Fruit fly (Drosophila melanogaster) whole organism, embryonic: Measurements from ENCODE around the gene Sbf.

Experiments
- Aef1 ChIP-seq: fragments of 200-800 bp; sonication (Bioruptor generic); IDR thresholded peaks from 3 replicates; pipeline ENCODE4 v1.3.6; 2022; ENCODE audit warnings: missing biosample characterization, missing genetic modification characterization
- CG10565 ChIP-seq: fragments of 200-800 bp; sonication (Bioruptor generic); optimal IDR thresholded peaks from 3 replicates; lab custom pipeline; 2016; ENCODE audit warnings: missing biosample characterization, mild to moderate bottlenecking, missing genetic modification characterization
- CG11085 ChIP-seq: fragments of 200-800 bp; sonication (Bioruptor generic); IDR thresholded peaks from 2 replicates; pipeline ENCODE4 v1.3.6; 2022; ENCODE audit warnings: missing biosample characterization, missing genetic modification characterization
- CG11723 ChIP-seq: fragments of 200-800 bp; sonication (Bioruptor generic); optimal IDR thresholded peaks from 2 replicates; lab custom pipeline; 2017; ENCODE audit warnings: missing biosample characterization, mild to moderate bottlenecking, missing genetic modification characterization
- CG12659 ChIP-seq: fragments of 200-800 bp; sonication (Bioruptor generic); optimal IDR thresholded peaks from 3 replicates; lab custom pipeline; 2017; ENCODE audit warnings: mild to moderate bottlenecking, missing biosample characterization, missing genetic modification reagents, missing genetic modification characterization
- CG13624 ChIP-seq: fragments of 200-800 bp; sonication (Bioruptor generic); optimal IDR thresholded peaks from 2 replicates; lab custom pipeline; 2016; ENCODE audit warnings: missing biosample characterization, missing genetic modification characterization
- CG13894 ChIP-seq: fragments of 200-800 bp; sonication (Bioruptor generic); optimal IDR thresholded peaks from 3 replicates; lab custom pipeline; 2018; ENCODE audit warnings: missing biosample characterization, mild to moderate bottlenecking, missing genetic modification characterization, moderate library complexity
- CG15073 ChIP-seq: fragments of 200-800 bp; sonication (Bioruptor generic); optimal IDR thresholded peaks from 2 replicates; lab custom pipeline; 2016; ENCODE audit warnings: missing biosample characterization, missing genetic modification characterization
- CG1647 ChIP-seq: fragments of 200-800 bp; sonication (Bioruptor generic); optimal IDR thresholded peaks from 3 replicates; lab custom pipeline; 2016; ENCODE audit warnings: missing biosample characterization, missing genetic modification characterization
- CG17359 ChIP-seq: fragments of 200-800 bp; sonication (Bioruptor generic); optimal IDR thresholded peaks from 3 replicates; lab custom pipeline; 2018; ENCODE audit warnings: missing biosample characterization, mild to moderate bottlenecking, missing genetic modification characterization, moderate library complexity
- CG1792 ChIP-seq: fragments of 200-800 bp; sonication (Bioruptor generic); optimal IDR thresholded peaks from 2 replicates; lab custom pipeline; 2016; ENCODE audit warnings: missing biosample characterization, missing genetic modification characterization
- CG30403 ChIP-seq: fragments of 200-800 bp; sonication (Bioruptor generic); optimal IDR thresholded peaks from 3 replicates; lab custom pipeline; 2016; ENCODE audit warnings: missing biosample characterization, missing genetic modification characterization
- CG34224 ChIP-seq: fragments of 200-800 bp; sonication (Bioruptor generic); IDR thresholded peaks from 3 replicates; pipeline ENCODE4 v1.3.6; 2022; ENCODE audit warnings: missing biosample characterization, missing genetic modification characterization; ENCODE audit not compliant: partially characterized antibody
- CG43689 ChIP-seq: fragments of 200-800 bp; sonication (Bioruptor generic); IDR thresholded peaks from 2 replicates; pipeline ENCODE4 v1.3.6; 2022; ENCODE audit warnings: missing biosample characterization, missing genetic modification characterization
- CG4404 ChIP-seq: fragments of 200-800 bp; sonication (Bioruptor generic); IDR thresholded peaks from 2 replicates; pipeline ENCODE4 v1.3.6; 2022; ENCODE audit warnings: missing biosample characterization, missing genetic modification characterization
- CG5180 ChIP-seq: fragments of 200-800 bp; sonication (Bioruptor generic); optimal IDR thresholded peaks from 3 replicates; lab custom pipeline; 2017; ENCODE audit warnings: missing biosample characterization, missing genetic modification characterization, mild to moderate bottlenecking, moderate library complexity, missing genetic modification reagents
- CG6175 ChIP-seq: fragments of 200-800 bp; sonication (Bioruptor generic); IDR thresholded peaks from 3 replicates; pipeline ENCODE4 v1.3.6; 2022; ENCODE audit warnings: missing biosample characterization, missing genetic modification characterization
- CG6683 ChIP-seq: fragments of 200-800 bp; sonication (Bioruptor generic); optimal IDR thresholded peaks from 2 replicates; lab custom pipeline; 2017; ENCODE audit warnings: missing biosample characterization, mild to moderate bottlenecking, missing genetic modification characterization, missing genetic modification reagents
- CG9727 ChIP-seq: fragments of 200-800 bp; sonication (Bioruptor generic); optimal IDR thresholded peaks from 3 replicates; lab custom pipeline; 2017; ENCODE audit warnings: missing biosample characterization, mild to moderate bottlenecking, missing genetic modification characterization
- Dbx ChIP-seq: fragments of 200-800 bp; sonication (Bioruptor generic); IDR thresholded peaks from 3 replicates; pipeline ENCODE4 v1.3.6; 2022; ENCODE audit warnings: missing biosample characterization, missing genetic modification characterization
- Deaf1 ChIP-seq: fragments of 200-800 bp; optimal IDR thresholded peaks from 3 replicates; lab custom pipeline; 2019; ENCODE audit warnings: missing biosample characterization, mild to moderate bottlenecking, missing genetic modification characterization, moderate library complexity
- E2f1 ChIP-seq: fragments of 200-800 bp; sonication (Bioruptor generic); IDR thresholded peaks from 2 replicates; pipeline ENCODE4 v1.3.6; 2022; ENCODE audit warnings: missing biosample characterization, missing genetic modification characterization
- Fer1 ChIP-seq: fragments of 200-800 bp; sonication (Bioruptor generic); optimal IDR thresholded peaks from 2 replicates; lab custom pipeline; 2017; ENCODE audit warnings: missing biosample characterization, mild to moderate bottlenecking, missing genetic modification characterization
- Hmx ChIP-seq: fragments of 200-800 bp; sonication (Bioruptor generic); optimal IDR thresholded peaks from 2 replicates; lab custom pipeline; 2016; ENCODE audit warnings: missing biosample characterization, missing genetic modification characterization
- Med ChIP-seq: fragments of 200-800 bp; sonication (Bioruptor generic); peaks from one replicate; lab custom pipeline; 2016; ENCODE audit warnings: missing biosample characterization, missing genetic modification characterization, mild to moderate bottlenecking, inconsistent platforms, moderate library complexity
- NFAT ChIP-seq: fragments of 200-800 bp; sonication (Bioruptor generic); IDR thresholded peaks from 2 replicates; pipeline ENCODE4 v1.3.6; 2022; ENCODE audit warnings: missing biosample characterization, missing genetic modification characterization
- NfI ChIP-seq: fragments of 200-800 bp; sonication (Bioruptor generic); optimal IDR thresholded peaks from 3 replicates; lab custom pipeline; 2018; ENCODE audit warnings: missing biosample characterization, mild to moderate bottlenecking, missing genetic modification characterization, moderate library complexity
- Scr ChIP-seq: fragments of 200-800 bp; sonication (Bioruptor generic); IDR thresholded peaks from 2 replicates; pipeline ENCODE4 v1.3.6; 2022; ENCODE audit warnings: missing biosample characterization, missing genetic modification characterization; ENCODE audit not compliant: partially characterized antibody
- Usf ChIP-seq: fragments of 200-800 bp; sonication (Bioruptor generic); optimal IDR thresholded peaks from 2 replicates; lab custom pipeline; 2017; ENCODE audit warnings: missing genotype, missing biosample characterization, missing genetic modification characterization
- abd-A ChIP-seq: fragments of 200-800 bp; sonication (Bioruptor generic); optimal IDR thresholded peaks from 3 replicates; lab custom pipeline; 2019; ENCODE audit warnings: missing biosample characterization, mild to moderate bottlenecking, missing genetic modification characterization, moderate library complexity
- al ChIP-seq: fragments of 200-800 bp; sonication (Bioruptor generic); IDR thresholded peaks from 2 replicates; pipeline ENCODE4 v1.3.6; 2022; ENCODE audit warnings: missing biosample characterization, missing genetic modification characterization
- amos ChIP-seq: fragments of 200-800 bp; sonication (Bioruptor generic); IDR thresholded peaks from 2 replicates; pipeline ENCODE4 v1.3.6; 2022; ENCODE audit warnings: missing biosample characterization, missing genetic modification characterization; ENCODE audit not compliant: partially characterized antibody
- br ChIP-seq: fragments of >200 bp; optimal IDR thresholded peaks from 2 replicates; lab custom pipeline; 2017
- chn ChIP-seq: fragments of 200-800 bp; sonication (Bioruptor generic); optimal IDR thresholded peaks from 2 replicates; lab custom pipeline; 2016; ENCODE audit warnings: missing biosample characterization, missing genetic modification characterization
- crol ChIP-seq: fragments of 200-800 bp; sonication (Bioruptor generic); IDR thresholded peaks from 2 replicates; pipeline ENCODE4 v1.3.6; 2022; ENCODE audit warnings: missing biosample characterization, missing genetic modification characterization
- crp ChIP-seq, 2 experiments: fragments of 200-800 bp; sonication (Bioruptor generic); optimal IDR thresholded peaks; 2 replicates in 1 of 2; 3 replicates in 1 of 2; lab custom pipeline; 2017; ENCODE audit warnings: missing biosample characterization in 2 of 2, missing genetic modification characterization in 2 of 2, mild to moderate bottlenecking in 1 of 2, moderate library complexity in 1 of 2
- fd102C ChIP-seq: fragments of 200-800 bp; sonication (Bioruptor generic); optimal IDR thresholded peaks from 2 replicates; lab custom pipeline; 2018; ENCODE audit warnings: missing biosample characterization, mild to moderate bottlenecking, missing genetic modification characterization, moderate library complexity
- ftz-f1 ChIP-seq: fragments of 200-800 bp; sonication (Bioruptor generic); optimal IDR thresholded peaks from 2 replicates; lab custom pipeline; 2016; ENCODE audit warnings: missing biosample characterization, missing genetic modification characterization
- gcm ChIP-seq: fragments of 200-800 bp; sonication (Bioruptor generic); optimal IDR thresholded peaks from 2 replicates; lab custom pipeline; 2019; ENCODE audit warnings: missing biosample characterization, mild to moderate bottlenecking, missing genetic modification characterization, moderate library complexity
- gsb ChIP-seq: fragments of 200-800 bp; sonication (Bioruptor generic); IDR thresholded peaks from 2 replicates; pipeline ENCODE4 v1.3.6; 2022; ENCODE audit warnings: missing biosample characterization, missing genetic modification characterization
- gsb-n ChIP-seq: fragments of 200-800 bp; sonication (Bioruptor generic); optimal IDR thresholded peaks from 3 replicates; lab custom pipeline; 2018; ENCODE audit warnings: missing biosample characterization, mild to moderate bottlenecking, missing genetic modification characterization
- inv ChIP-seq: fragments of 200-800 bp; sonication (Bioruptor generic); IDR thresholded peaks from 2 replicates; pipeline ENCODE4 v1.3.6; 2022; ENCODE audit warnings: missing biosample characterization, missing genetic modification characterization; ENCODE audit not compliant: partially characterized antibody
- jigr1 ChIP-seq: fragments of 200-800 bp; sonication (Bioruptor generic); IDR thresholded peaks from 3 replicates; pipeline ENCODE4 v1.3.6; 2022; ENCODE audit warnings: missing biosample characterization, missing genetic modification characterization
- knrl ChIP-seq: fragments of 200-800 bp; sonication (Bioruptor generic); IDR thresholded peaks from 3 replicates; pipeline ENCODE4 v1.3.6; 2022; ENCODE audit warnings: missing biosample characterization, missing genetic modification characterization; ENCODE audit not compliant: partially characterized antibody
- maf-S ChIP-seq: fragments of 200-800 bp; sonication (Bioruptor generic); optimal IDR thresholded peaks from 2 replicates; lab custom pipeline; 2016; ENCODE audit warnings: missing biosample characterization, missing genetic modification characterization
- mam ChIP-seq: fragments of 200-800 bp; sonication (Bioruptor generic); optimal IDR thresholded peaks from 3 replicates; lab custom pipeline; 2016; ENCODE audit warnings: missing biosample characterization, missing genetic modification characterization
- psq ChIP-seq: fragments of 200-800 bp; sonication (Bioruptor generic); optimal IDR thresholded peaks from 2 replicates; lab custom pipeline; 2017; ENCODE audit warnings: missing biosample characterization, missing genetic modification characterization
- sens ChIP-seq: fragments of 200-800 bp; sonication (Bioruptor generic); peaks from one replicate; lab custom pipeline; 2016; ENCODE audit warnings: missing biosample characterization, missing genetic modification characterization
- tio ChIP-seq: fragments of 200-800 bp; sonication (Bioruptor generic); optimal IDR thresholded peaks from 2 replicates; lab custom pipeline; 2017; ENCODE audit warnings: missing biosample characterization, missing genetic modification characterization, inconsistent platforms
- tna ChIP-seq: fragments of 200-800 bp; sonication (Bioruptor generic); IDR thresholded peaks from 2 replicates; pipeline ENCODE4 v1.3.6; 2022; ENCODE audit warnings: missing biosample characterization, missing genetic modification characterization; ENCODE audit not compliant: partially characterized antibody
- vnd ChIP-seq: fragments of 200-800 bp; sonication (Bioruptor generic); IDR thresholded peaks from 3 replicates; pipeline ENCODE4 v1.3.6; 2022; ENCODE audit warnings: missing biosample characterization, missing genetic modification characterization; ENCODE audit not compliant: partially characterized antibody
- wor ChIP-seq: fragments of 200-800 bp; sonication (Bioruptor generic); IDR thresholded peaks from 2 replicates; pipeline ENCODE4 v1.3.6; 2022; ENCODE audit warnings: missing biosample characterization, missing genetic modification characterization

Sbf gene

DNA sequence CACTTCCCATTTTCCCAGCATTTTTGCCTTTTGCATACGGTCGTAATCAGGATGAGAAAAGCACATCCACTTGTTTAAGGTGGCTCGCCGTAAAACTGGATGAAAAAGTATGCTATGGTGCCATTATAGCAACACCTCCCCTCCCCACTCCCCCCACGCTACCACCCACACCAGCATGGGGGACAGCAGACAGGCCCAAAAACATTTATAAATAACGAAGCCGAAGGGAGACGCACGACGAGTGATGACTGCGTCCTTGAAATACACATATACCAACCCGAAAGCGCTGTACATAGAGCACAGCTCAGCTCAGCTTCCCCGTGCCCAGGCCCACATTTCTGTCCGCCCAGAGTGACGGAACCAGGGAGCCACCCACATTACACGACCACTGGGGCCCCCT lies 26.0 kb downstream of the Sbf start:
- no peak for TF ChIP-seq CG15073 (GFP tag; lab: Kevin White, UChicago)
- TF ChIP-seq CG34224 (GFP tag; lab: Robert Waterston, UW): no peak
- no peak for TF ChIP-seq inv
- TF ChIP-seq crol (GFP tag; lab: Robert Waterston, UW): peak; percentile 76
- TF ChIP-seq knrl (GFP tag; lab: Robert Waterston, UW): no peak
- TF ChIP-seq CG1792 (GFP tag; lab: Kevin White, UChicago): no peak
- peak; percentile 23; the same call in 1 of the 2 replicates for TF ChIP-seq amos
- peak; percentile 76 for TF ChIP-seq abd-A
- TF ChIP-seq ftz-f1 (GFP tag; lab: Kevin White, UChicago): peak; percentile 14
- no peak for TF ChIP-seq wor (GFP tag; lab: Robert Waterston, UW)
- TF ChIP-seq Scr (GFP tag; lab: Robert Waterston, UW): no peak
- TF ChIP-seq gsb (GFP tag; lab: Robert Waterston, UW): no peak
- TF ChIP-seq br (lab: Kevin White, UChicago): no peak
- peak; percentile 68 for TF ChIP-seq CG13894 (tag; lab: Kevin White, UChicago)
- TF ChIP-seq CG12659 (GFP tag; lab: Kevin White, UChicago): no peak
- TF ChIP-seq Fer1 (GFP tag; lab: Kevin White, UChicago): no peak
- TF ChIP-seq CG6683: no peak
- no peak for TF ChIP-seq Hmx (GFP tag; lab: Kevin White, UChicago)
- no peak for TF ChIP-seq gsb-n (tag; lab: Kevin White, UChicago)
- TF ChIP-seq CG43689 (GFP tag; lab: Robert Waterston, UW): no peak
- no peak for TF ChIP-seq CG30403 (GFP tag; lab: Kevin White, UChicago)
- no peak for TF ChIP-seq CG1647 (GFP tag; lab: Kevin White, UChicago)
- TF ChIP-seq al (GFP tag; lab: Robert Waterston, UW): no peak
- no peak for TF ChIP-seq CG11723
- TF ChIP-seq Aef1 (GFP tag; lab: Robert Waterston, UW): no peak
- no peak for TF ChIP-seq Dbx (GFP tag; lab: Robert Waterston, UW)
- TF ChIP-seq Usf (GFP tag; lab: Kevin White, UChicago): no peak
- TF ChIP-seq psq (GFP tag; lab: Kevin White, UChicago): no peak
- TF ChIP-seq sens: peak; percentile 43
- TF ChIP-seq NfI (GFP tag; lab: Kevin White, UChicago): no peak
- TF ChIP-seq CG17359 (tag; lab: Kevin White, UChicago): no peak
- TF ChIP-seq Deaf1 (tag; lab: Kevin White, UChicago): peak; percentile 69
- no peak for TF ChIP-seq tio (GFP tag; lab: Kevin White, UChicago)
- TF ChIP-seq CG6175 (GFP tag; lab: Robert Waterston, UW): no peak
- TF ChIP-seq Med (GFP tag; lab: Kevin White, UChicago): peak; percentile 63
- TF ChIP-seq vnd (GFP tag; lab: Robert Waterston, UW): no peak
- TF ChIP-seq fd102C (GFP tag; lab: Kevin White, UChicago): no peak
- TF ChIP-seq maf-S: no peak
- no peak for TF ChIP-seq tna
- TF ChIP-seq CG11085 (GFP tag; lab: Robert Waterston, UW): no peak

DNA sequence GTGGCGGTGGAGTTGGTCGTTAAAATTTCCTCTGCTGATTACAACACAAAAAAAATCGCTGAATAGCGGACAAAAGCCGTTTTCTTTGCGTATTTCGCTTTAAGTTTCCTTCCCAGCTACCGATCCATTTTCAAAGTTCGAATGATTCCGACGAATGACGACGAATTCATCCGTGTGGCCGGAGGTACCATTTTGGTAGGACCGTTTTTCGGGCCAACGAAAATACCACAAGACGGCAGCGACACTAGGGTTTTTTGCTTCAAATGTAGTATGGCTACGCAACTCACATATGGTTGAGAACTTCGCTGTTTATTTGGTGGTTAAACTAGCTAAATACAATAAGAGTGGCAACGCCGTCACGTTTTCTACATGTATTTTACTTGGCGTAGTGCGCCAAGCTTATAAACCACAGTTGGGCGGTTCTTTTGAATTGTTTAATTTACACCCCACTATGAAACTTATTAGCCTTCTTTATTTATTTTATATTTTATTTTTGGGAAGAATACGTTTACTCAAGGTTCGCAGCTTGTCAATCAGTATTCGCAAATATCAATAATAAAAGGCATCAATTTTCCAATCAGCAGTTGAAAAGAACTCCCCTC lies 32.4 kb downstream of the Sbf start, which contains the start of gene Lk6:
TSS of gene Lk6 (minus strand) at position 179 of the 602 bp plus-strand sequence.
- TF ChIP-seq chn (GFP tag; lab: Kevin White, UChicago) (no peak), CG13624 (GFP tag; lab: Kevin White, UChicago) (peak; percentile 60), CG10565 (no peak), CG5180 (GFP tag; lab: Kevin White, UChicago) (peak; percentile 60), mam (GFP tag; lab: Kevin White, UChicago) (no peak), gcm (GFP tag; lab: Kevin White, UChicago) (peak; percentile 28), jigr1 (no peak), crp (GFP tag; optimal IDR thresholded peaks at IDR 0.05; lab: Kevin White, UChicago) (peak in 1 of 2 experiments; percentile 25), E2f1 (no peak), CG4404 (GFP tag; lab: Robert Waterston, UW) (no peak), gsb-n (tag; lab: Kevin White, UChicago) (peak; percentile 45), NFAT (GFP tag; lab: Robert Waterston, UW) (no peak), CG9727 (peak; percentile 70)
